Fruit fly (Drosophila melanogaster): ENCODE data around the gene SNF4Agamma.

SNF4Agamma gene

dm6 chr3R:21138220-21138754 lies 2.3 kb upstream of the SNF4Agamma start, which contains the start of gene meigo (continued):
- TF ChIP-seq Ravus (GFP tag; IDR thresholded peaks at IDR 0.05) (no peak), CG14441 (GFP tag; IDR thresholded peaks at IDR 0.05) (peak; percentile 49), CG10565 (GFP tag; optimal IDR thresholded peaks at IDR 0.05) (no peak), CG32532 (GFP tag; IDR thresholded peaks at IDR 0.05) (peak; percentile 72), CG6791 (GFP tag; IDR thresholded peaks at IDR 0.05; ENCODE audit: partially characterized antibody) (no peak), kah (GFP tag; optimal IDR thresholded peaks at IDR 0.05) (peak; percentile 16), CG6765 (GFP tag; optimal IDR thresholded peaks at IDR 0.05) (no peak), CG8478 (optimal IDR thresholded peaks at IDR 0.05) (no peak), nerfin-2 (GFP tag; IDR thresholded peaks at IDR 0.05; ENCODE audit: partially characterized antibody) (no peak), Max (GFP tag; optimal IDR thresholded peaks at IDR 0.05) (peak; percentile 70), Bgb (GFP tag; IDR thresholded peaks at IDR 0.05; ENCODE audit: partially characterized antibody) (no peak; the same call in 1 of the 2 replicates), CG1647 (GFP tag; optimal IDR thresholded peaks at IDR 0.05) (peak; percentile 2), Drgx (GFP tag; IDR thresholded peaks at IDR 0.05) (no peak; the same call in 1 of the 2 replicates), rib (GFP tag; IDR thresholded peaks at IDR 0.05) (no peak), CG12104 (GFP tag; optimal IDR thresholded peaks at IDR 0.05) (peak; percentile 21), Vsx1 (GFP tag; optimal IDR thresholded peaks at IDR 0.05) (no peak), Atf6 (GFP tag; IDR thresholded peaks at IDR 0.05) (no peak), CG2129 (GFP tag; IDR thresholded peaks at IDR 0.05; ENCODE audit: partially characterized antibody) (no peak), bowl (GFP tag; IDR thresholded peaks at IDR 0.05) (no peak), ash1 (GFP tag; optimal IDR thresholded peaks at IDR 0.05) (no peak), CG2116 (GFP tag; optimal IDR thresholded peaks at IDR 0.05) (peak; percentile 85), E2f1 (GFP tag; IDR thresholded peaks at IDR 0.05) (0 out of 2 replicates have a peak, but pooled peaks have one; percentile 27), org-1 (GFP tag; optimal IDR thresholded peaks at IDR 0.05) (no peak), Sry-β (GFP tag; optimal IDR thresholded peaks at IDR 0.05) (peak; percentile 99), HmgZ (tag; optimal IDR thresholded peaks at IDR 0.05) (peak; percentile 83), CG6654 (GFP tag; optimal IDR thresholded peaks at IDR 0.05) (no peak), CG7839 (tag; optimal IDR thresholded peaks at IDR 0.05) (no peak), Antp (GFP tag; optimal IDR thresholded peaks at IDR 0.05) (peak; percentile 17), CG15011 (GFP tag; optimal IDR thresholded peaks at IDR 0.05) (no peak), jumu (GFP tag; optimal IDR thresholded peaks at IDR 0.05) (peak; percentile 40), CG1529 (GFP tag; optimal IDR thresholded peaks at IDR 0.05) (no peak), stwl (tag; optimal IDR thresholded peaks at IDR 0.05) (peak; percentile 66), prd (optimal IDR thresholded peaks at IDR 0.05) (no peak), prd (GFP tag; IDR thresholded peaks at IDR 0.05) (peak; percentile 72), CG10979 (tag; optimal IDR thresholded peaks at IDR 0.05) (peak; percentile 60), mirr (GFP tag; optimal IDR thresholded peaks at IDR 0.05) (peak; percentile 10), Aef1 (GFP tag; IDR thresholded peaks at IDR 0.05) (peak; percentile 58), klu (GFP tag; IDR thresholded peaks at IDR 0.05) (peak; percentile 99), Side (GFP tag; optimal IDR thresholded peaks at IDR 0.05) (peak; percentile 23), sr (GFP tag; IDR thresholded peaks at IDR 0.05) (peak; percentile 97), bsh (GFP tag; optimal IDR thresholded peaks at IDR 0.05) (peak in 1 of 2 experiments; percentile 67), so (GFP tag; IDR thresholded peaks at IDR 0.05) (0 out of 3 replicates have a peak, but pooled peaks have one; percentile 51), CG30403 (GFP tag; optimal IDR thresholded peaks at IDR 0.05) (peak; percentile 73), CG10959 (GFP tag; IDR thresholded peaks at IDR 0.05) (no peak), CG10209 (GFP tag; optimal IDR thresholded peaks at IDR 0.05) (peak; percentile 46), Sox102F (GFP tag; optimal IDR thresholded peaks at IDR 0.05) (no peak), CG18476 (GFP tag; optimal IDR thresholded peaks at IDR 0.05) (peak; percentile 49), Fer3 (tag; optimal IDR thresholded peaks at IDR 0.05) (peak; percentile 65), CG15696 (tag; optimal IDR thresholded peaks at IDR 0.05) (peak; percentile 69), amos (GFP tag; IDR thresholded peaks at IDR 0.05; ENCODE audit: partially characterized antibody) (peak; percentile 7; the same call in 1 of the 2 replicates), CG3847 (GFP tag; IDR thresholded peaks at IDR 0.05) (peak; percentile 72)
